Worm (Caenorhabditis elegans) whole organism, young adult: ENCODE measurements around the gene Y39E4A.1.

ENCODE experiments used
- B0019.2 ChIP-seq: fragments of 200-800 bp; sonication (Bioruptor generic); conservative IDR thresholded peaks from 2 replicates; pipeline ENCODE4 v1.3.6; 2022; ENCODE audit warnings: missing genetic modification reagents, missing genetic modification characterization, missing compliant biosample characterization
- B0336.3 ChIP-seq: fragments of 200-800 bp; sonication (Bioruptor generic); IDR thresholded peaks from 2 replicates; pipeline ENCODE4 v1.3.6; 2022; ENCODE audit warnings: missing genetic modification characterization, missing compliant biosample characterization
- C06A6.2 ChIP-seq: fragments of 200-800 bp; sonication (Bioruptor generic); conservative IDR thresholded peaks from 2 replicates; pipeline ENCODE4 v1.3.6; 2022; ENCODE audit warnings: missing genetic modification characterization, missing compliant biosample characterization
- C17E4.6 ChIP-seq: fragments of 200-800 bp; sonication (Bioruptor generic); IDR thresholded peaks from 2 replicates; pipeline ENCODE4 v1.3.6; 2022; ENCODE audit warnings: missing genetic modification reagents, missing genetic modification characterization, missing compliant biosample characterization
- D2030.7 ChIP-seq: fragments of 200-800 bp; sonication (Bioruptor generic); IDR thresholded peaks from 2 replicates; pipeline ENCODE4 v1.3.6; 2022; ENCODE audit warnings: missing genetic modification reagents, missing genetic modification characterization, missing compliant biosample characterization
- F10E7.11 ChIP-seq: sonication (generic microtip); optimal IDR thresholded peaks from 2 replicates; lab custom pipeline; 2017; ENCODE audit warnings: mild to moderate bottlenecking, missing genetic modification characterization, moderate library complexity, missing compliant biosample characterization
- F22D6.2 ChIP-seq: sonication (generic microtip); optimal IDR thresholded peaks from 2 replicates; lab custom pipeline; 2016; ENCODE audit warnings: mild to moderate bottlenecking, missing genetic modification characterization, missing compliant biosample characterization
- F23B12.7 ChIP-seq: sonication (generic microtip); optimal IDR thresholded peaks from 2 replicates; lab custom pipeline; 2017; ENCODE audit warnings: missing genetic modification characterization, mild to moderate bottlenecking, missing compliant biosample characterization, antibody characterized with exemption, moderate library complexity; ENCODE audit not compliant: insufficient read depth
- F33H1.4 ChIP-seq: fragments of 200-800 bp; sonication (Bioruptor generic); IDR thresholded peaks from 2 replicates; pipeline ENCODE4 v1.3.6; 2022; ENCODE audit warnings: missing genetic modification reagents, missing genetic modification characterization, missing compliant biosample characterization
- F39B2.1 ChIP-seq: fragments of 200-800 bp; sonication (Bioruptor generic); IDR thresholded peaks from 2 replicates; pipeline ENCODE4 v1.3.6; 2022; ENCODE audit warnings: missing genetic modification reagents, missing genetic modification characterization, missing compliant biosample characterization
- F49E8.2 ChIP-seq: sonication (generic microtip); optimal IDR thresholded peaks from 3 replicates; lab custom pipeline; 2017; ENCODE audit warnings: missing genetic modification characterization, mild to moderate bottlenecking, missing compliant biosample characterization, antibody characterized with exemption, moderate library complexity; ENCODE audit not compliant: insufficient read depth
- F52B5.7 ChIP-seq: sonication (generic microtip); optimal IDR thresholded peaks from 2 replicates; lab custom pipeline; 2016; ENCODE audit warnings: mild to moderate bottlenecking, missing genetic modification characterization, missing compliant biosample characterization
- F57A8.1 ChIP-seq: fragments of 200-800 bp; sonication (Bioruptor generic); optimal IDR thresholded peaks from 2 replicates; lab custom pipeline; 2018; ENCODE audit warnings: mild to moderate bottlenecking, missing genetic modification characterization, moderate library complexity, missing compliant biosample characterization
- Y53G8AR.9 ChIP-seq: fragments of 200-800 bp; sonication (Bioruptor generic); conservative IDR thresholded peaks from 2 replicates; pipeline ENCODE4 v1.3.6; 2022; ENCODE audit warnings: missing genetic modification reagents, missing genetic modification characterization, missing compliant biosample characterization
- Y95B8A.8 ChIP-seq: fragments of 200-800 bp; sonication (Bioruptor generic); IDR thresholded peaks from 2 replicates; pipeline ENCODE4 v1.3.6; 2022; ENCODE audit warnings: missing genetic modification reagents, missing genetic modification characterization, missing compliant biosample characterization
- akir-1 ChIP-seq: fragments of 200-800 bp; sonication (Bioruptor generic); optimal IDR thresholded peaks from 2 replicates; lab custom pipeline; 2018; ENCODE audit warnings: mild to moderate bottlenecking, missing genetic modification characterization, moderate library complexity, missing compliant biosample characterization
- aptf-2 ChIP-seq: fragments of 200-800 bp; sonication (Bioruptor generic); conservative IDR thresholded peaks from 2 replicates; pipeline ENCODE4 v1.3.6; 2022; ENCODE audit warnings: missing genetic modification reagents, missing genetic modification characterization, missing compliant biosample characterization
- aptf-3 ChIP-seq: fragments of 200-800 bp; sonication (Bioruptor generic); IDR thresholded peaks from 2 replicates; pipeline ENCODE4 v1.3.6; 2022; ENCODE audit warnings: missing genetic modification characterization, missing compliant biosample characterization
- athp-1 ChIP-seq: sonication (generic microtip); optimal IDR thresholded peaks from 2 replicates; lab custom pipeline; 2017; ENCODE audit warnings: mild to moderate bottlenecking, missing genetic modification characterization, missing compliant biosample characterization
- attf-3 ChIP-seq: fragments of 200-800 bp; sonication (Bioruptor generic); conservative IDR thresholded peaks from 2 replicates; pipeline ENCODE4 v1.3.6; 2022; ENCODE audit warnings: missing genetic modification reagents, missing genetic modification characterization, missing compliant biosample characterization
- attf-6 ChIP-seq: fragments of 200-800 bp; sonication (Bioruptor generic); IDR thresholded peaks from 2 replicates; pipeline ENCODE4 v1.3.6; 2022; ENCODE audit warnings: missing genetic modification reagents, missing genetic modification characterization, missing compliant biosample characterization
- bed-2 ChIP-seq: fragments of 200-800 bp; sonication (Bioruptor generic); IDR thresholded peaks from 2 replicates; pipeline ENCODE4 v1.3.6; 2022; ENCODE audit warnings: missing genetic modification reagents, missing genetic modification characterization, missing compliant biosample characterization
- cebp-1 ChIP-seq, 2 experiments: fragments of 200-800 bp in 1 of 2; sonication (Bioruptor generic) in 1 of 2; sonication (generic microtip) in 1 of 2; IDR thresholded peaks in 1 of 2; optimal IDR thresholded peaks in 1 of 2; 2 replicates each; pipeline versions ENCODE4 v1.3.6 to Lab custom; 2017 to 2022; ENCODE audit warnings: missing compliant biosample characterization in 2 of 2, missing genetic modification characterization in 2 of 2, mild to moderate bottlenecking in 1 of 2, missing genetic modification reagents in 1 of 2, moderate library complexity in 1 of 2
- ceh-100 ChIP-seq: fragments of 200-800 bp; sonication (Bioruptor generic); IDR thresholded peaks from 2 replicates; pipeline ENCODE4 v1.3.6; 2022; ENCODE audit warnings: missing genetic modification reagents, missing genetic modification characterization, missing compliant biosample characterization
- ceh-40 ChIP-seq: fragments of 200-800 bp; sonication (Bioruptor generic); IDR thresholded peaks from 2 replicates; pipeline ENCODE4 v1.3.6; 2022; ENCODE audit warnings: missing genetic modification characterization, missing compliant biosample characterization
- chd-7 ChIP-seq: sonication (generic microtip); optimal IDR thresholded peaks from 2 replicates; lab custom pipeline; 2016; ENCODE audit warnings: mild to moderate bottlenecking, missing genetic modification characterization, moderate library complexity, missing compliant biosample characterization
- ets-4 ChIP-seq: fragments of 200-800 bp; sonication (Bioruptor generic); optimal IDR thresholded peaks from 2 replicates; lab custom pipeline; 2018; ENCODE audit warnings: mild to moderate bottlenecking, missing genetic modification characterization, missing compliant biosample characterization
- gei-17 ChIP-seq: fragments of 200-800 bp; sonication (Bioruptor generic); optimal IDR thresholded peaks from 2 replicates; lab custom pipeline; 2018; ENCODE audit warnings: mild to moderate bottlenecking, missing genetic modification characterization, missing compliant biosample characterization
- hmg-1.2 ChIP-seq: fragments of 200-800 bp; sonication (Bioruptor generic); IDR thresholded peaks from 2 replicates; pipeline ENCODE4 v1.3.6; 2022; ENCODE audit warnings: missing genetic modification reagents, missing genetic modification characterization, missing compliant biosample characterization
- hsf-1 ChIP-seq: fragments of 200-800 bp; sonication (Bioruptor generic); IDR thresholded peaks from 2 replicates; pipeline ENCODE4 v1.3.6; 2022; ENCODE audit warnings: missing genetic modification reagents, missing genetic modification characterization, missing compliant biosample characterization
- lin-35 ChIP-seq, 3 experiments: fragments of 150-350 bp in 2 of 3; sonication (generic microtip) in 1 of 3; optimal IDR thresholded peaks; 2 replicates each; lab custom pipeline; 2014 to 2018; ENCODE audit warnings: missing biosample characterization in 3 of 3, missing genetic modification characterization in 3 of 3, missing genetic modification reagents in 3 of 3
- lin-54 ChIP-seq: fragments of 200-800 bp; sonication (Bioruptor generic); optimal IDR thresholded peaks from 2 replicates; lab custom pipeline; 2018; ENCODE audit warnings: mild to moderate bottlenecking, missing genetic modification characterization, missing compliant biosample characterization
- lsl-1 ChIP-seq: fragments of 200-800 bp; sonication (Bioruptor generic); optimal IDR thresholded peaks from 2 replicates; lab custom pipeline; 2018; ENCODE audit warnings: mild to moderate bottlenecking, missing genetic modification characterization, moderate library complexity, missing compliant biosample characterization
- madf-3 ChIP-seq: fragments of 200-800 bp; sonication (Bioruptor generic); IDR thresholded peaks from 2 replicates; pipeline ENCODE4 v1.3.6; 2022; ENCODE audit warnings: missing genetic modification reagents, missing genetic modification characterization, missing compliant biosample characterization
- madf-6 ChIP-seq: fragments of 200-800 bp; sonication (Bioruptor generic); IDR thresholded peaks from 2 replicates; pipeline ENCODE4 v1.3.6; 2022; ENCODE audit warnings: missing genetic modification reagents, missing genetic modification characterization, missing compliant biosample characterization
- mcd-1 ChIP-seq: fragments of 200-800 bp; sonication (Bioruptor generic); IDR thresholded peaks from 2 replicates; pipeline ENCODE4 v1.3.6; 2022; ENCODE audit warnings: missing genetic modification reagents, missing genetic modification characterization, missing compliant biosample characterization
- mes-4 ChIP-seq: sonication (generic microtip); optimal IDR thresholded peaks from 2 replicates; lab custom pipeline; 2016; ENCODE audit warnings: missing genotype, missing genetic modification characterization, missing compliant biosample characterization
- mxl-1 ChIP-seq: sonication (generic microtip); optimal IDR thresholded peaks from 2 replicates; lab custom pipeline; 2016; ENCODE audit warnings: missing genetic modification characterization, missing compliant biosample characterization
- rcor-1 ChIP-seq: fragments of 200-800 bp; sonication (Bioruptor generic); IDR thresholded peaks from 2 replicates; pipeline ENCODE4 v1.3.6; 2022; ENCODE audit warnings: missing genetic modification reagents, missing genetic modification characterization, missing compliant biosample characterization
- sea-2 ChIP-seq: fragments of 200-800 bp; sonication (Bioruptor generic); IDR thresholded peaks from 2 replicates; pipeline ENCODE4 v1.3.6; 2022; ENCODE audit warnings: missing genetic modification characterization, missing compliant biosample characterization
- snpc-4 ChIP-seq, 5 experiments: fragments of 150-350 bp in 1 of 5; sonication (generic microtip) in 4 of 5; optimal IDR thresholded peaks; 2 replicates each; lab custom pipeline; 2014 to 2018; ENCODE audit warnings: missing genetic modification characterization in 5 of 5, missing biosample characterization in 3 of 5, antibody characterized with exemption in 2 of 5, mild to moderate bottlenecking in 2 of 5, missing compliant biosample characterization in 2 of 5, missing genotype in 2 of 5, moderate library complexity in 2 of 5, missing genetic modification reagents in 1 of 5
- sptf-2 ChIP-seq: fragments of 200-800 bp; sonication (Bioruptor generic); optimal IDR thresholded peaks from 2 replicates; lab custom pipeline; 2018; ENCODE audit warnings: mild to moderate bottlenecking, missing genetic modification characterization, missing compliant biosample characterization
- tbx-9 ChIP-seq: sonication (generic microtip); optimal IDR thresholded peaks from 2 replicates; lab custom pipeline; 2016; ENCODE audit warnings: borderline replicate concordance, missing genetic modification characterization, inconsistent platforms, missing compliant biosample characterization
- ztf-18 ChIP-seq: sonication (generic microtip); optimal IDR thresholded peaks from 2 replicates; lab custom pipeline; 2016; ENCODE audit warnings: missing genotype, mild to moderate bottlenecking, missing genetic modification characterization, missing compliant biosample characterization
- ztf-3 ChIP-seq: fragments of 200-800 bp; sonication (Bioruptor generic); optimal IDR thresholded peaks from 2 replicates; lab custom pipeline; 2018; ENCODE audit warnings: mild to moderate bottlenecking, missing genetic modification characterization, missing compliant biosample characterization

The Y39E4A.1 gene

DNA sequence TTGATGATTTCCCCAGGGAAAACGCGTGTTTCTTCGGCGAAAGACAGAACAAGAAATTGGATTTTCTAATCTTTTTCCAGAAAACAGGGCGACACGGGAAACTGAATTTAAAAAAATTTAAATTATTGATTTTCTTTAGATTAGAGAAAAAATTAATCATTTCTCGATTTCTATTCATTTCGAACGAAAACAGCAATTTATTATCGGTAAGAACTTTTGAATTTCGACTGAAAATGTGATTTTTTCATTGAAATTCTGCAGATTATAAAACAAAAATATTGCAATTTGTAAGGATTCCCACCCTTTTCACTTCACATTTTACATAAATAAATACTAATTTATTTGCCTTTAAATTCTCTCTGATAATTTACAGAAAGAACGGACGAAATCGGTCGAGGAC lies 21.2 kb downstream of the Y39E4A.1 start, which contains the start of gene bckd-1A:
Gene bckd-1A (minus strand): TSS at position 101 of the 400 bp plus-strand sequence.
- TF ChIP-seq aptf-2: no peak

DNA sequence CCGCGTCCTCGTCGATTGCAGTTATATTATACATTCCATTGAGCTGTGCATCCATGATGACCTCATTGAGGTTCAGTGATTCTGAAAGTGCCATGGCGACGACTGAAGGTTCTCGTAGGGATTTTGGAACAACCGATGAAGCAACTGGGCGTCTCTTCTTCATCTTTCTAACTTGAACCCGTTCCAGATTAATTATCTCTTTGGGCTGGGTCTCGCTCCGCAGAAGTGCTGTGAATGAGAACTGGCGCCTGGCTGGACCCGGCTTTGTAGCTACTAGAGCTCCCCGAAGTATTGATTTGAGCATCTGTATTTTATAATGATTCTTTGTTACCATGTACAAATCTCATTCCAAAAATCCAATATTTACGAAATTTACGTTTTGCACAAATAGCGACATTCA lies 26.3 kb downstream of the Y39E4A.1 start, which contains the start of gene ZK1010.2:
Gene ZK1010.2 (minus strand): TSS at position 304 of the 400 bp plus-strand sequence.
- peak; percentile 71 for TF ChIP-seq hsf-1 (GFP tag; lab: Robert Waterston, UW)
- TF ChIP-seq F39B2.1 (GFP tag; lab: Robert Waterston, UW): no peak
- no peak for TF ChIP-seq F52B5.7
- TF ChIP-seq lsl-1 (GFP tag; lab: Kevin White, UChicago): peak; percentile 30
- TF ChIP-seq mes-4 (tag; lab: Kevin White, UChicago): peak; percentile 11
- no peak for TF ChIP-seq F10E7.11 (tag; lab: Kevin White, UChicago)
- TF ChIP-seq sea-2 (GFP tag; lab: Robert Waterston, UW): no peak
- TF ChIP-seq rcor-1 (GFP tag; lab: Robert Waterston, UW): no peak; the same call in 1 of the 2 replicates
- TF ChIP-seq akir-1 (GFP tag; lab: Kevin White, UChicago): no peak
- 0 out of 2 replicates have a peak, but pooled peaks have one; percentile 25 for TF ChIP-seq ceh-40 (GFP tag; lab: Robert Waterston, UW)
- TF ChIP-seq Y95B8A.8: peak; percentile 45; the same call in 1 of the 2 replicates
- TF ChIP-seq ztf-18 (tag; lab: Kevin White, UChicago): no peak
- TF ChIP-seq lin-54: peak; percentile 78
- TF ChIP-seq F33H1.4 (GFP tag; lab: Robert Waterston, UW): peak; percentile 38; the same call in 1 of the 2 replicates
- TF ChIP-seq athp-1 (tag; lab: Kevin White, UChicago): peak; percentile 74
- peak; percentile 29; the same call in 1 of the 2 replicates for TF ChIP-seq hmg-1.2 (GFP tag; lab: Robert Waterston, UW)
- peak in 1 of 3 experiments; percentile 6 for TF ChIP-seq lin-35 (GFP tag; optimal IDR thresholded peaks at IDR 0.05; lab: Kevin White, UChicago)
- peak; percentile 70 for TF ChIP-seq madf-6
- no peak for TF ChIP-seq F22D6.2 (tag; lab: Kevin White, UChicago)
- TF ChIP-seq sptf-2 (GFP tag; lab: Kevin White, UChicago): no peak
- no peak for TF ChIP-seq attf-3 (GFP tag; lab: Robert Waterston, UW)
- TF ChIP-seq mcd-1: peak; percentile 71
- no peak for TF ChIP-seq F23B12.7
- TF ChIP-seq snpc-4 (GFP tag; optimal IDR thresholded peaks at IDR 0.05; lab: Kevin White, UChicago): no peak
- no peak for TF ChIP-seq snpc-4 (tag; optimal IDR thresholded peaks at IDR 0.05; lab: Kevin White, UChicago)
- TF ChIP-seq D2030.7 (GFP tag; lab: Robert Waterston, UW): peak; percentile 41; the same call in 1 of the 2 replicates
- no peak for TF ChIP-seq ztf-3
- peak; percentile 6; the same call in 1 of the 2 replicates for TF ChIP-seq C17E4.6 (GFP tag; lab: Robert Waterston, UW)
- TF ChIP-seq Y53G8AR.9 (GFP tag; lab: Robert Waterston, UW): peak; percentile 80; the same call in 1 of the 2 replicates
- TF ChIP-seq C06A6.2 (GFP tag; lab: Robert Waterston, UW): no peak
- TF ChIP-seq F49E8.2 (tag; lab: Kevin White, UChicago): peak; percentile 76
- no peak for TF ChIP-seq bed-2
- TF ChIP-seq madf-3: peak; percentile 71; the same call in 1 of the 2 replicates
- TF ChIP-seq mxl-1 (tag; lab: Kevin White, UChicago): no peak
- no peak for TF ChIP-seq B0019.2 (GFP tag; lab: Robert Waterston, UW)
- peak; percentile 7 for TF ChIP-seq chd-7 (tag; lab: Kevin White, UChicago)
- TF ChIP-seq F57A8.1 (GFP tag; lab: Kevin White, UChicago): no peak
- no peak for TF ChIP-seq aptf-3
- peak; percentile 92 for TF ChIP-seq B0336.3 (GFP tag; lab: Robert Waterston, UW)
- TF ChIP-seq ceh-100 (GFP tag; lab: Robert Waterston, UW): peak; percentile 63; the same call in 1 of the 2 replicates
- TF ChIP-seq ets-4 (GFP tag; lab: Kevin White, UChicago): no peak
- no peak for TF ChIP-seq cebp-1 (GFP tag; IDR thresholded peaks at IDR 0.05; lab: Robert Waterston, UW)
- TF ChIP-seq cebp-1 (tag; optimal IDR thresholded peaks at IDR 0.05; lab: Kevin White, UChicago): peak; percentile 5
- 0 out of 2 replicates have a peak, but pooled peaks have one; percentile 54 for TF ChIP-seq attf-6
- no peak for TF ChIP-seq gei-17
- TF ChIP-seq tbx-9 (tag; lab: Kevin White, UChicago): no peak
